Worm (Caenorhabditis elegans) whole organism, young adult: Measurements from ENCODE around the gene F54D5.5.

ENCODE experiments used
- B0019.2 ChIP-seq: fragments of 200-800 bp; sonication (Bioruptor generic); conservative IDR thresholded peaks from 2 replicates; pipeline ENCODE4 v1.3.6; 2022; ENCODE audit warnings: missing genetic modification reagents, missing genetic modification characterization, missing compliant biosample characterization
- B0261.1 ChIP-seq: sonication (generic microtip); optimal IDR thresholded peaks from 2 replicates; lab custom pipeline; 2016; ENCODE audit warnings: mild to moderate bottlenecking, missing genetic modification characterization, moderate library complexity, missing compliant biosample characterization
- D2030.7 ChIP-seq: fragments of 200-800 bp; sonication (Bioruptor generic); IDR thresholded peaks from 2 replicates; pipeline ENCODE4 v1.3.6; 2022; ENCODE audit warnings: missing genetic modification reagents, missing genetic modification characterization, missing compliant biosample characterization
- F23B12.7 ChIP-seq: sonication (generic microtip); optimal IDR thresholded peaks from 2 replicates; lab custom pipeline; 2017; ENCODE audit warnings: missing genetic modification characterization, mild to moderate bottlenecking, missing compliant biosample characterization, antibody characterized with exemption, moderate library complexity; ENCODE audit not compliant: insufficient read depth
- F52B5.7 ChIP-seq: sonication (generic microtip); optimal IDR thresholded peaks from 2 replicates; lab custom pipeline; 2016; ENCODE audit warnings: mild to moderate bottlenecking, missing genetic modification characterization, missing compliant biosample characterization
- F55B11.4 ChIP-seq: sonication (generic microtip); optimal IDR thresholded peaks from 2 replicates; lab custom pipeline; 2016; ENCODE audit warnings: missing compliant biosample characterization, missing genetic modification characterization, borderline replicate concordance; ENCODE audit not compliant: insufficient read depth
- F57A8.1 ChIP-seq: fragments of 200-800 bp; sonication (Bioruptor generic); optimal IDR thresholded peaks from 2 replicates; lab custom pipeline; 2018; ENCODE audit warnings: mild to moderate bottlenecking, missing genetic modification characterization, moderate library complexity, missing compliant biosample characterization
- K11D2.4 ChIP-seq: fragments of 200-800 bp; sonication (Bioruptor generic); IDR thresholded peaks from 2 replicates; pipeline ENCODE4 v1.3.6; 2022; ENCODE audit warnings: missing genetic modification reagents, missing genetic modification characterization, missing compliant biosample characterization
- K12H6.12 ChIP-seq: fragments of 200-800 bp; sonication (Bioruptor generic); optimal IDR thresholded peaks from 2 replicates; lab custom pipeline; 2018; ENCODE audit warnings: mild to moderate bottlenecking, missing genetic modification characterization, missing compliant biosample characterization
- T07F8.4 ChIP-seq: sonication (generic microtip); optimal IDR thresholded peaks from 2 replicates; lab custom pipeline; 2016; ENCODE audit warnings: mild to moderate bottlenecking, missing genetic modification characterization, moderate library complexity, missing compliant biosample characterization
- Y95B8A.8 ChIP-seq: fragments of 200-800 bp; sonication (Bioruptor generic); IDR thresholded peaks from 2 replicates; pipeline ENCODE4 v1.3.6; 2022; ENCODE audit warnings: missing genetic modification reagents, missing genetic modification characterization, missing compliant biosample characterization
- ama-1 ChIP-seq, 3 experiments: fragments of 150-350 bp in 1 of 3; sonication (generic microtip) in 2 of 3; optimal IDR thresholded peaks; 2 replicates each; lab custom pipeline; 2014 to 2018; ENCODE audit warnings: missing biosample characterization in 2 of 3, missing genetic modification characterization in 2 of 3, missing genetic modification reagents in 2 of 3
- aptf-2 ChIP-seq: fragments of 200-800 bp; sonication (Bioruptor generic); conservative IDR thresholded peaks from 2 replicates; pipeline ENCODE4 v1.3.6; 2022; ENCODE audit warnings: missing genetic modification reagents, missing genetic modification characterization, missing compliant biosample characterization
- athp-1 ChIP-seq: sonication (generic microtip); optimal IDR thresholded peaks from 2 replicates; lab custom pipeline; 2017; ENCODE audit warnings: mild to moderate bottlenecking, missing genetic modification characterization, missing compliant biosample characterization
- bed-1 ChIP-seq: fragments of 200-800 bp; sonication (Bioruptor generic); IDR thresholded peaks from 2 replicates; pipeline ENCODE4 v1.3.6; 2022; ENCODE audit warnings: missing genetic modification reagents, missing genetic modification characterization, missing compliant biosample characterization
- cebp-2 ChIP-seq: fragments of 200-800 bp; sonication (Bioruptor generic); IDR thresholded peaks from 2 replicates; pipeline ENCODE4 v1.3.6; 2022; ENCODE audit warnings: missing genetic modification characterization, missing compliant biosample characterization
- ceh-40 ChIP-seq: fragments of 200-800 bp; sonication (Bioruptor generic); IDR thresholded peaks from 2 replicates; pipeline ENCODE4 v1.3.6; 2022; ENCODE audit warnings: missing genetic modification characterization, missing compliant biosample characterization
- ceh-58 ChIP-seq: fragments of 200-800 bp; sonication (Bioruptor generic); IDR thresholded peaks from 2 replicates; pipeline ENCODE4 v1.3.6; 2022; ENCODE audit warnings: missing genetic modification characterization, missing compliant biosample characterization
- ceh-91 ChIP-seq: fragments of 200-800 bp; sonication (Bioruptor generic); IDR thresholded peaks from 2 replicates; pipeline ENCODE4 v1.3.6; 2022; ENCODE audit warnings: missing genetic modification reagents, missing genetic modification characterization, missing compliant biosample characterization
- chd-7 ChIP-seq: sonication (generic microtip); optimal IDR thresholded peaks from 2 replicates; lab custom pipeline; 2016; ENCODE audit warnings: mild to moderate bottlenecking, missing genetic modification characterization, moderate library complexity, missing compliant biosample characterization
- dpff-1 ChIP-seq: sonication (generic microtip); optimal IDR thresholded peaks from 2 replicates; lab custom pipeline; 2017; ENCODE audit warnings: mild to moderate bottlenecking, missing genetic modification characterization, missing compliant biosample characterization
- egl-18 ChIP-seq: fragments of 200-800 bp; sonication (Bioruptor generic); IDR thresholded peaks from 2 replicates; pipeline ENCODE4 v1.3.6; 2022; ENCODE audit warnings: missing genetic modification reagents, missing genetic modification characterization, missing compliant biosample characterization
- egl-44 ChIP-seq: fragments of 200-800 bp; sonication (Bioruptor generic); IDR thresholded peaks from 2 replicates; pipeline ENCODE4 v1.3.6; 2022; ENCODE audit warnings: missing genetic modification reagents, missing genetic modification characterization, missing compliant biosample characterization
- gei-17 ChIP-seq: fragments of 200-800 bp; sonication (Bioruptor generic); optimal IDR thresholded peaks from 2 replicates; lab custom pipeline; 2018; ENCODE audit warnings: mild to moderate bottlenecking, missing genetic modification characterization, missing compliant biosample characterization
- hmg-1.2 ChIP-seq: fragments of 200-800 bp; sonication (Bioruptor generic); IDR thresholded peaks from 2 replicates; pipeline ENCODE4 v1.3.6; 2022; ENCODE audit warnings: missing genetic modification reagents, missing genetic modification characterization, missing compliant biosample characterization
- hmg-20 ChIP-seq: fragments of 200-800 bp; sonication (Bioruptor generic); IDR thresholded peaks from 2 replicates; pipeline ENCODE4 v1.3.6; 2022; ENCODE audit warnings: missing genetic modification reagents, missing genetic modification characterization, missing compliant biosample characterization
- hsf-1 ChIP-seq: fragments of 200-800 bp; sonication (Bioruptor generic); IDR thresholded peaks from 2 replicates; pipeline ENCODE4 v1.3.6; 2022; ENCODE audit warnings: missing genetic modification reagents, missing genetic modification characterization, missing compliant biosample characterization
- let-607 ChIP-seq, 2 experiments: fragments of 200-800 bp in 1 of 2; sonication (Bioruptor generic) in 1 of 2; sonication (generic microtip) in 1 of 2; optimal IDR thresholded peaks; 2 replicates each; lab custom pipeline; 2016 to 2018; ENCODE audit warnings: mild to moderate bottlenecking in 2 of 2, missing compliant biosample characterization in 2 of 2, missing genetic modification characterization in 2 of 2, moderate library complexity in 2 of 2, missing genotype in 1 of 2
- lin-26 ChIP-seq: fragments of 200-800 bp; sonication (Bioruptor generic); IDR thresholded peaks from 2 replicates; pipeline ENCODE4 v1.3.6; 2022; ENCODE audit warnings: missing genetic modification reagents, missing genetic modification characterization, missing compliant biosample characterization
- lir-1 ChIP-seq: fragments of 200-800 bp; sonication (Bioruptor generic); conservative IDR thresholded peaks from 2 replicates; pipeline ENCODE4 v1.3.6; 2022; ENCODE audit warnings: missing genetic modification reagents, missing genetic modification characterization, missing compliant biosample characterization
- lsl-1 ChIP-seq: fragments of 200-800 bp; sonication (Bioruptor generic); optimal IDR thresholded peaks from 2 replicates; lab custom pipeline; 2018; ENCODE audit warnings: mild to moderate bottlenecking, missing genetic modification characterization, moderate library complexity, missing compliant biosample characterization
- lsy-27 ChIP-seq: sonication (generic microtip); optimal IDR thresholded peaks from 2 replicates; lab custom pipeline; 2017; ENCODE audit warnings: missing genetic modification characterization, mild to moderate bottlenecking, missing compliant biosample characterization, antibody characterized with exemption, missing genotype, borderline replicate concordance; ENCODE audit not compliant: insufficient read depth
- mcd-1 ChIP-seq: fragments of 200-800 bp; sonication (Bioruptor generic); IDR thresholded peaks from 2 replicates; pipeline ENCODE4 v1.3.6; 2022; ENCODE audit warnings: missing genetic modification reagents, missing genetic modification characterization, missing compliant biosample characterization
- mes-4 ChIP-seq: sonication (generic microtip); optimal IDR thresholded peaks from 2 replicates; lab custom pipeline; 2016; ENCODE audit warnings: missing genotype, missing genetic modification characterization, missing compliant biosample characterization
- nfya-1 ChIP-seq: sonication (generic microtip); optimal IDR thresholded peaks from 2 replicates; lab custom pipeline; 2017; ENCODE audit warnings: antibody characterized with exemption, missing compliant biosample characterization, missing genetic modification characterization, borderline replicate concordance; ENCODE audit not compliant: insufficient read depth
- rec-8 ChIP-seq, 2 experiments: sonication (generic microtip); optimal IDR thresholded peaks; 2 replicates each; lab custom pipeline; 2016; ENCODE audit warnings: mild to moderate bottlenecking in 2 of 2, missing genetic modification characterization in 2 of 2, missing genetic modification reagents in 2 of 2, missing genotype in 2 of 2, missing biosample characterization in 1 of 2, missing compliant biosample characterization in 1 of 2, moderate library complexity in 1 of 2
- repo-1 ChIP-seq: sonication (generic microtip); optimal IDR thresholded peaks from 2 replicates; lab custom pipeline; 2017; ENCODE audit warnings: mild to moderate bottlenecking, missing genetic modification characterization, missing compliant biosample characterization
- sdz-38 ChIP-seq: sonication (generic microtip); optimal IDR thresholded peaks from 2 replicates; lab custom pipeline; 2016; ENCODE audit warnings: missing genotype, missing genetic modification characterization, missing compliant biosample characterization
- snpc-1.1 ChIP-seq: sonication (generic microtip); optimal IDR thresholded peaks from 2 replicates; lab custom pipeline; 2017; ENCODE audit warnings: missing genetic modification characterization, mild to moderate bottlenecking, missing compliant biosample characterization, antibody characterized with exemption, moderate library complexity, missing genotype, missing genetic modification reagents; ENCODE audit not compliant: insufficient read depth
- snpc-3.4 ChIP-seq: sonication (generic microtip); optimal IDR thresholded peaks from 2 replicates; lab custom pipeline; 2017; ENCODE audit warnings: missing genetic modification characterization, mild to moderate bottlenecking, missing compliant biosample characterization, antibody characterized with exemption, moderate library complexity, missing genotype, missing genetic modification reagents
- somi-1 ChIP-seq: fragments of 200-800 bp; sonication (Bioruptor generic); optimal IDR thresholded peaks from 2 replicates; lab custom pipeline; 2018; ENCODE audit warnings: mild to moderate bottlenecking, missing genetic modification characterization, missing compliant biosample characterization
- sptf-2 ChIP-seq: fragments of 200-800 bp; sonication (Bioruptor generic); optimal IDR thresholded peaks from 2 replicates; lab custom pipeline; 2018; ENCODE audit warnings: mild to moderate bottlenecking, missing genetic modification characterization, missing compliant biosample characterization
- zfh-2 ChIP-seq: fragments of 200-800 bp; sonication (Bioruptor generic); conservative IDR thresholded peaks from 2 replicates; pipeline ENCODE4 v1.3.6; 2022; ENCODE audit warnings: missing genetic modification reagents, missing genetic modification characterization, missing compliant biosample characterization
- ztf-28 ChIP-seq: fragments of 200-800 bp; sonication (Bioruptor generic); IDR thresholded peaks from 2 replicates; pipeline ENCODE4 v1.3.6; 2022; ENCODE audit warnings: missing genetic modification reagents, missing genetic modification characterization, missing compliant biosample characterization
- ztf-3 ChIP-seq: fragments of 200-800 bp; sonication (Bioruptor generic); optimal IDR thresholded peaks from 2 replicates; lab custom pipeline; 2018; ENCODE audit warnings: mild to moderate bottlenecking, missing genetic modification characterization, missing compliant biosample characterization

Gene F54D5.5

DNA sequence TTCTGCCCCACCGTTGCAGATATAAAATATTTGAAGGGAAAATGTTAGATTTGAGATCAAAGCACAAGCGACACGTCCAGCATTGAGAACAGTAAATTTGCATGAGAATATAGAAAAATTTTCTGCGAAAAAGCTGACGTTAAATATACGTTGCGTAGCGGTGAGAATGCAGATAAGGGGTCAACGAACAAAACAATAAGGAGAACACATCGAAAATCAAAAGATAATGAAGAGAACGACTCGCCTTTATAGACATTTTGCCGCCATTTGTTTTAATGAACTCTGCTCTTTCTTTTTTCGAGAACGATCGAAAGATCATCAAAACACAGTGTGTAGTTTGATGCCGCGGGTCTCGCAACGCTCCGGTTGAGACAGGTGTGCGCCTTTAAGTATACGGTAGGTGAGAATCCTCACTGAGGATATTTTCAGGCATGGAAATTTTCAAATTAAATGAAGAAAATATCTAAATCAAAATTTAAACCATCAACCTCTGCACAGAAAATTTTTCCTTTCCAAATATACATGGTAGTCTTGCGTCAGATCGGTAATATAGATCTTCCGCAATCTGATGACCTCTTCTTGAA, 29.4 kb upstream of the F54D5.5 start (continued):
- TF ChIP-seq hmg-20 (GFP tag; lab: Robert Waterston, UW): peak; percentile 54; the same call in 1 of the 2 replicates
- TF ChIP-seq ceh-40 (GFP tag; lab: Robert Waterston, UW): no peak
- TF ChIP-seq athp-1 (tag; lab: Kevin White, UChicago): peak; percentile 60
- TF ChIP-seq egl-44 (GFP tag; lab: Robert Waterston, UW): no peak
- TF ChIP-seq F23B12.7 (tag; lab: Kevin White, UChicago): no peak
- TF ChIP-seq B0261.1 (tag; lab: Kevin White, UChicago): no peak
- TF ChIP-seq lsl-1 (GFP tag; lab: Kevin White, UChicago): peak; percentile 89
- no peak for TF ChIP-seq F52B5.7
- no peak for TF ChIP-seq ceh-58
- no peak for TF ChIP-seq K12H6.12 (tag; lab: Kevin White, UChicago)
- TF ChIP-seq somi-1 (GFP tag; lab: Kevin White, UChicago): no peak
- no peak for TF ChIP-seq ztf-3
- TF ChIP-seq aptf-2 (GFP tag; lab: Robert Waterston, UW): no peak
- no peak for TF ChIP-seq nfya-1
- no peak for TF ChIP-seq K11D2.4 (GFP tag; lab: Robert Waterston, UW)
- no peak for TF ChIP-seq lir-1
- no peak for TF ChIP-seq mes-4 (tag; lab: Kevin White, UChicago)
- TF ChIP-seq lsy-27 (tag; lab: Kevin White, UChicago): no peak
- TF ChIP-seq lin-26: 0 out of 2 replicates have a peak, but pooled peaks have one; percentile 36
- no peak for TF ChIP-seq dpff-1 (tag; lab: Kevin White, UChicago)
- no peak for TF ChIP-seq egl-18 (GFP tag; lab: Robert Waterston, UW)
- no peak for TF ChIP-seq ama-1 (optimal IDR thresholded peaks at IDR 0.05; lab: Kevin White, UChicago)
- peak in 1 of 2 experiments; percentile 22 for TF ChIP-seq ama-1 (GFP tag; optimal IDR thresholded peaks at IDR 0.05; lab: Kevin White, UChicago)
- TF ChIP-seq bed-1 (GFP tag; lab: Robert Waterston, UW): no peak
- no peak for TF ChIP-seq F55B11.4 (tag; lab: Kevin White, UChicago)
- no peak for TF ChIP-seq cebp-2 (GFP tag; lab: Robert Waterston, UW)

DNA sequence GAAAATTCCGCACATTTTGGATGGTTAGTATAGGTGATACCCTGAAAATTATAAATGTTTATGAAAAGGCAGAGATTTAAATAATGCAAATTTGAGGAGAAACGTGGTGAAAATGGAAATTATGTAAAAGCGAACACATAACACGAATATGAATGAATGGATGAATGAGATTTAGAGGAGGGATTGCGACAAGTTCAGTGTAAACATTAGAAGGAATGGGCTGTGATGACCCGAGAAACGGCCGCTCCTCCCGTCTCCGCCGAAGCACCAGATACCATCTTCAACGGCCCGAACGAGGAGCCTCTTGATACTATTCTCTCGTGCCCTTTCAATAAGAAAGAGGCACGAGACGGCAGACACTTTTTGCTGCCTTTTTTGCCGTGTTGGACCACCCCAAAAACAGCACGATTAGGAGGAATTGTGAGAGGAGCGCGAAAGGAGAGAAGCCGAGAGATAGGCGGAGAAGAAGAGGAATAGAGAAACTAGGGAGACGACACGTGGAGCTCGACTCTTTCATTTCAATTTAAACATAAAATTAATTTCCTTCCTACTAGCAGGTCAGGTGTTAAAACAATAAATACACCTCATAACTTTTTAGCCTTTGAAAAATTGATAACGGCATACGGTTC, 28.7 kb upstream of the F54D5.5 start, which contains the start of gene gfat-1:
Gene gfat-1 (minus strand): TSS at position 51 of the 629 bp plus-strand sequence.
- no peak for TF ChIP-seq K11D2.4 (GFP tag; lab: Robert Waterston, UW)
- TF ChIP-seq athp-1 (tag; lab: Kevin White, UChicago): no peak
- TF ChIP-seq hsf-1 (GFP tag; lab: Robert Waterston, UW): no peak
- TF ChIP-seq repo-1 (tag; lab: Kevin White, UChicago): no peak
- peak; percentile 32 to 52 for TF ChIP-seq let-607 (tag; optimal IDR thresholded peaks at IDR 0.05; lab: Kevin White, UChicago)
- TF ChIP-seq snpc-3.4: no peak
- peak; percentile 45; the same call in 1 of the 2 replicates for TF ChIP-seq hmg-1.2 (GFP tag; lab: Robert Waterston, UW)
- TF ChIP-seq gei-17 (GFP tag; lab: Kevin White, UChicago): no peak
- no peak for TF ChIP-seq rec-8 (tag; optimal IDR thresholded peaks at IDR 0.05; lab: Kevin White, UChicago)
- no peak for TF ChIP-seq ceh-91 (GFP tag; lab: Robert Waterston, UW)
- no peak for TF ChIP-seq ztf-28 (GFP tag; lab: Robert Waterston, UW)
- TF ChIP-seq sdz-38 (tag; lab: Kevin White, UChicago): no peak
- no peak for TF ChIP-seq sptf-2 (GFP tag; lab: Kevin White, UChicago)
- no peak for TF ChIP-seq chd-7 (tag; lab: Kevin White, UChicago)
- TF ChIP-seq F57A8.1 (GFP tag; lab: Kevin White, UChicago): no peak
- peak; percentile 41; the same call in 1 of the 2 replicates for TF ChIP-seq zfh-2 (GFP tag; lab: Robert Waterston, UW)
- TF ChIP-seq mcd-1: peak; percentile 39
- no peak for TF ChIP-seq lsy-27 (tag; lab: Kevin White, UChicago)
- TF ChIP-seq snpc-1.1 (tag; lab: Kevin White, UChicago): no peak
- TF ChIP-seq D2030.7 (GFP tag; lab: Robert Waterston, UW): no peak
- TF ChIP-seq B0019.2: no peak
- no peak for TF ChIP-seq mes-4 (tag; lab: Kevin White, UChicago)
- no peak for TF ChIP-seq Y95B8A.8 (GFP tag; lab: Robert Waterston, UW)
- TF ChIP-seq T07F8.4 (tag; lab: Kevin White, UChicago): no peak
